Fruit fly (Drosophila melanogaster) whole organism, embryonic: Measurements from ENCODE around the gene Strip.

Source experiments
- Ada2b ChIP-seq: fragments of 200-800 bp; sonication (Bioruptor generic); IDR thresholded peaks from 2 replicates; pipeline ENCODE4 v1.3.6; 2022; ENCODE audit warnings: missing biosample characterization, missing genetic modification characterization
- Blimp-1 ChIP-seq: fragments of 200-800 bp; sonication (Bioruptor generic); optimal IDR thresholded peaks from 3 replicates; lab custom pipeline; 2018; ENCODE audit warnings: missing biosample characterization, missing genetic modification characterization, mild to moderate bottlenecking, moderate library complexity, missing genetic modification reagents
- CG10321 ChIP-seq: fragments of 200-800 bp; sonication (Bioruptor generic); IDR thresholded peaks from 2 replicates; pipeline ENCODE4 v1.3.6; 2022; ENCODE audit warnings: missing biosample characterization, missing genetic modification characterization
- CG11398 ChIP-seq: fragments of 200-800 bp; sonication (Bioruptor generic); optimal IDR thresholded peaks from 2 replicates; lab custom pipeline; 2016; ENCODE audit warnings: missing biosample characterization, missing genetic modification characterization
- CG13424 ChIP-seq: fragments of 200-800 bp; sonication (Bioruptor generic); optimal IDR thresholded peaks from 2 replicates; lab custom pipeline; 2019; ENCODE audit warnings: missing biosample characterization, mild to moderate bottlenecking, missing genetic modification characterization, moderate library complexity
- CG14710 ChIP-seq: fragments of 200-800 bp; sonication (Bioruptor generic); optimal IDR thresholded peaks from 3 replicates; lab custom pipeline; 2019; ENCODE audit warnings: missing biosample characterization, mild to moderate bottlenecking, missing genetic modification characterization, moderate library complexity
- CG15601 ChIP-seq: fragments of 200-800 bp; sonication (Bioruptor generic); optimal IDR thresholded peaks from 3 replicates; lab custom pipeline; 2019; ENCODE audit warnings: missing biosample characterization, mild to moderate bottlenecking, missing genetic modification characterization, moderate library complexity
- CG16779 ChIP-seq: fragments of 200-800 bp; sonication (Bioruptor generic); IDR thresholded peaks from 2 replicates; pipeline ENCODE4 v1.3.6; 2022; ENCODE audit warnings: missing biosample characterization, missing genetic modification characterization
- CG17359 ChIP-seq: fragments of 200-800 bp; sonication (Bioruptor generic); optimal IDR thresholded peaks from 3 replicates; lab custom pipeline; 2018; ENCODE audit warnings: missing biosample characterization, mild to moderate bottlenecking, missing genetic modification characterization, moderate library complexity
- CG17361 ChIP-seq: fragments of 200-800 bp; sonication (Bioruptor generic); IDR thresholded peaks from 3 replicates; pipeline ENCODE4 v1.3.6; 2022; ENCODE audit warnings: missing biosample characterization, missing genetic modification characterization
- CG18619 ChIP-seq: fragments of 200-800 bp; sonication (Bioruptor generic); optimal IDR thresholded peaks from 3 replicates; lab custom pipeline; 2017; ENCODE audit warnings: missing biosample characterization, mild to moderate bottlenecking, missing genetic modification characterization
- CG31224 ChIP-seq: fragments of 200-800 bp; sonication (Bioruptor generic); IDR thresholded peaks from 2 replicates; pipeline ENCODE4 v1.3.6; 2022; ENCODE audit warnings: missing biosample characterization, missing genetic modification characterization
- CG32767 ChIP-seq: fragments of 200-800 bp; sonication (Bioruptor generic); IDR thresholded peaks from 2 replicates; pipeline ENCODE4 v1.3.6; 2022; ENCODE audit warnings: missing biosample characterization, missing genetic modification characterization
- CG4328 ChIP-seq: fragments of 200-800 bp; sonication (Bioruptor generic); optimal IDR thresholded peaks from 3 replicates; lab custom pipeline; 2017; ENCODE audit warnings: missing biosample characterization, missing genetic modification reagents, missing genetic modification characterization
- CG4730 ChIP-seq: fragments of 200-800 bp; sonication (Bioruptor generic); IDR thresholded peaks from 2 replicates; pipeline ENCODE4 v1.3.6; 2022; ENCODE audit warnings: missing biosample characterization, missing genetic modification characterization
- CG4820 ChIP-seq: fragments of 200-800 bp; sonication (Bioruptor generic); optimal IDR thresholded peaks from 3 replicates; lab custom pipeline; 2016; ENCODE audit warnings: missing biosample characterization, missing genetic modification characterization
- CG6689 ChIP-seq: fragments of 200-800 bp; sonication (Bioruptor generic); IDR thresholded peaks from 2 replicates; pipeline ENCODE4 v1.3.6; 2022; ENCODE audit warnings: missing biosample characterization, missing genetic modification characterization
- CG7556 ChIP-seq: fragments of 200-800 bp; sonication (Bioruptor generic); optimal IDR thresholded peaks from 2 replicates; lab custom pipeline; 2017; ENCODE audit warnings: missing biosample characterization, mild to moderate bottlenecking, missing genetic modification characterization
- CG8765 ChIP-seq: fragments of 200-800 bp; sonication (Bioruptor generic); IDR thresholded peaks from 2 replicates; pipeline ENCODE4 v1.3.6; 2022; ENCODE audit warnings: missing biosample characterization, missing genetic modification characterization
- CG9609 ChIP-seq: fragments of 200-800 bp; sonication (Bioruptor generic); optimal IDR thresholded peaks from 3 replicates; lab custom pipeline; 2016; ENCODE audit warnings: missing biosample characterization, missing genetic modification characterization
- CG9932 ChIP-seq: fragments of 200-800 bp; sonication (Bioruptor generic); IDR thresholded peaks from 2 replicates; pipeline ENCODE4 v1.3.6; 2022; ENCODE audit warnings: missing biosample characterization, missing genetic modification characterization
- CkIIα-i1 ChIP-seq: fragments of 200-800 bp; sonication (Bioruptor generic); IDR thresholded peaks from 2 replicates; pipeline ENCODE4 v1.3.6; 2022; ENCODE audit warnings: missing biosample characterization, missing genetic modification characterization
- Drgx ChIP-seq: fragments of 200-800 bp; sonication (Bioruptor generic); IDR thresholded peaks from 2 replicates; pipeline ENCODE4 v1.3.6; 2022; ENCODE audit warnings: missing biosample characterization, missing genetic modification characterization
- E2f1 ChIP-seq: fragments of 200-800 bp; sonication (Bioruptor generic); IDR thresholded peaks from 2 replicates; pipeline ENCODE4 v1.3.6; 2022; ENCODE audit warnings: missing biosample characterization, missing genetic modification characterization
- Fer3 ChIP-seq: fragments of 200-800 bp; sonication (Bioruptor generic); optimal IDR thresholded peaks from 2 replicates; lab custom pipeline; 2018; ENCODE audit warnings: missing biosample characterization, mild to moderate bottlenecking, missing genetic modification characterization, moderate library complexity
- GATAe ChIP-seq: fragments of 200-800 bp; sonication (Bioruptor generic); conservative IDR thresholded peaks from 2 replicates; pipeline ENCODE4 v1.3.6; 2022; ENCODE audit warnings: missing biosample characterization, missing genetic modification characterization
- Gug ChIP-seq: fragments of 200-800 bp; sonication (Bioruptor generic); IDR thresholded peaks from 4 replicates; pipeline ENCODE4 v1.3.6; 2022; ENCODE audit warnings: missing biosample characterization, missing genetic modification characterization
- H2.0 ChIP-seq: fragments of 200-800 bp; sonication (Bioruptor generic); IDR thresholded peaks from 2 replicates; pipeline ENCODE4 v1.3.6; 2022; ENCODE audit warnings: missing biosample characterization, missing genetic modification characterization
- Kr ChIP-seq: fragments of 200-800 bp; sonication (Bioruptor generic); optimal IDR thresholded peaks from 2 replicates; lab custom pipeline; 2017; ENCODE audit warnings: missing biosample characterization, mild to moderate bottlenecking, missing genetic modification characterization
- Meics ChIP-seq: fragments of 200-800 bp; sonication (Bioruptor generic); optimal IDR thresholded peaks from 2 replicates; lab custom pipeline; 2017; ENCODE audit warnings: missing biosample characterization, mild to moderate bottlenecking, missing genetic modification characterization
- Oli ChIP-seq: fragments of 200-800 bp; sonication (Bioruptor generic); optimal IDR thresholded peaks from 2 replicates; lab custom pipeline; 2018; ENCODE audit warnings: missing biosample characterization, mild to moderate bottlenecking, missing genetic modification characterization, moderate library complexity
- Rfx ChIP-seq: fragments of 200-800 bp; sonication (Bioruptor generic); IDR thresholded peaks from 2 replicates; pipeline ENCODE4 v1.3.6; 2022; ENCODE audit warnings: missing biosample characterization, missing genetic modification characterization
- Sry-δ ChIP-seq: fragments of 200-800 bp; sonication (Bioruptor generic); optimal IDR thresholded peaks from 2 replicates; lab custom pipeline; 2016; ENCODE audit warnings: missing biosample characterization, missing genetic modification characterization
- Vsx1 ChIP-seq: fragments of 200-800 bp; sonication (Bioruptor generic); optimal IDR thresholded peaks from 2 replicates; lab custom pipeline; 2017; ENCODE audit warnings: missing biosample characterization, mild to moderate bottlenecking, missing genetic modification characterization, missing genetic modification reagents
- caup ChIP-seq: fragments of 200-800 bp; sonication (Bioruptor generic); optimal IDR thresholded peaks from 3 replicates; lab custom pipeline; 2017; ENCODE audit warnings: missing biosample characterization, mild to moderate bottlenecking, missing genetic modification characterization, moderate library complexity; ENCODE audit not compliant: severe bottlenecking
- crp ChIP-seq, 2 experiments: fragments of 200-800 bp; sonication (Bioruptor generic); optimal IDR thresholded peaks; 2 replicates in 1 of 2; 3 replicates in 1 of 2; lab custom pipeline; 2017; ENCODE audit warnings: missing biosample characterization in 2 of 2, missing genetic modification characterization in 2 of 2, mild to moderate bottlenecking in 1 of 2, moderate library complexity in 1 of 2
- dati ChIP-seq: fragments of 200-800 bp; sonication (Bioruptor generic); IDR thresholded peaks from 2 replicates; pipeline ENCODE4 v1.3.6; 2022; ENCODE audit warnings: missing biosample characterization, missing genetic modification characterization
- dpn ChIP-seq, 2 experiments: fragments of 200-800 bp; sonication (Bioruptor generic); optimal IDR thresholded peaks; 3 replicates each; lab custom pipeline; 2016; ENCODE audit warnings: missing biosample characterization in 2 of 2, missing genetic modification characterization in 2 of 2
- ind ChIP-seq: fragments of 200-800 bp; sonication (Bioruptor generic); optimal IDR thresholded peaks from 3 replicates; lab custom pipeline; 2016; ENCODE audit warnings: missing biosample characterization, missing genetic modification characterization
- kni ChIP-seq: fragments of 200-800 bp; sonication (Bioruptor generic); optimal IDR thresholded peaks from 3 replicates; lab custom pipeline; 2017; ENCODE audit warnings: mild to moderate bottlenecking, missing biosample characterization, missing genetic modification reagents, missing genetic modification characterization
- lilli ChIP-seq: fragments of 200-800 bp; sonication (Bioruptor generic); optimal IDR thresholded peaks from 3 replicates; lab custom pipeline; 2016; ENCODE audit warnings: missing biosample characterization, missing genetic modification characterization
- mirr ChIP-seq: fragments of 200-800 bp; sonication (Bioruptor generic); optimal IDR thresholded peaks from 3 replicates; lab custom pipeline; 2018; ENCODE audit warnings: missing biosample characterization, mild to moderate bottlenecking, missing genetic modification characterization
- odd ChIP-seq: fragments of 200-800 bp; sonication (Bioruptor generic); optimal IDR thresholded peaks from 2 replicates; lab custom pipeline; 2017; ENCODE audit warnings: missing biosample characterization, mild to moderate bottlenecking, missing genetic modification characterization
- otp ChIP-seq: fragments of 200-800 bp; sonication (Bioruptor generic); IDR thresholded peaks from 3 replicates; pipeline ENCODE4, ENCODE4 v1.3.6; 2022; ENCODE audit warnings: missing biosample characterization, missing genetic modification characterization
- peb ChIP-seq: fragments of 200-800 bp; sonication (Bioruptor generic); IDR thresholded peaks from 2 replicates; pipeline ENCODE4 v1.3.6; 2022; ENCODE audit warnings: missing biosample characterization, missing genetic modification characterization
- pzg ChIP-seq: fragments of 200-800 bp; sonication (Bioruptor generic); optimal IDR thresholded peaks from 3 replicates; lab custom pipeline; 2018; ENCODE audit warnings: missing biosample characterization, mild to moderate bottlenecking, missing genetic modification characterization, moderate library complexity
- sd ChIP-seq: fragments of 200-800 bp; sonication (Bioruptor generic); optimal IDR thresholded peaks from 3 replicates; lab custom pipeline; 2018; ENCODE audit warnings: missing biosample characterization, mild to moderate bottlenecking, missing genetic modification characterization, moderate library complexity
- shn ChIP-seq: fragments of 200-800 bp; sonication (Bioruptor generic); optimal IDR thresholded peaks from 3 replicates; lab custom pipeline; 2016; ENCODE audit warnings: missing biosample characterization, missing genetic modification characterization
- sqz ChIP-seq: fragments of 200-800 bp; sonication (Bioruptor generic); optimal IDR thresholded peaks from 3 replicates; lab custom pipeline; 2018; ENCODE audit warnings: missing biosample characterization, mild to moderate bottlenecking, missing genetic modification characterization
- z ChIP-seq: fragments of 200-800 bp; sonication (Bioruptor generic); IDR thresholded peaks from 3 replicates; pipeline ENCODE4 v1.3.6; 2022; ENCODE audit warnings: missing biosample characterization, missing genetic modification characterization
- zf30C ChIP-seq: fragments of 200-800 bp; sonication (Bioruptor generic); optimal IDR thresholded peaks from 3 replicates; lab custom pipeline; 2018; ENCODE audit warnings: missing biosample characterization, mild to moderate bottlenecking, missing genetic modification characterization

The Strip gene

dm6 chr3L:3300345-3300744 is 28.3 kb downstream of the Strip start (continued):
- TF ChIP-seq CkIIα-i1 (no peak), Vsx1 (peak; percentile 23), CG11398 (GFP tag; lab: Kevin White, UChicago) (no peak), crp (GFP tag; optimal IDR thresholded peaks at IDR 0.05; lab: Kevin White, UChicago) (no peak), caup (GFP tag; lab: Kevin White, UChicago) (peak; percentile 28), z (GFP tag; lab: Robert Waterston, UW) (no peak), sqz (GFP tag; lab: Kevin White, UChicago) (peak; percentile 74), Meics (no peak), CG32767 (GFP tag; lab: Robert Waterston, UW) (peak; percentile 55; the same call in 1 of the 2 replicates), Rfx (GFP tag; lab: Robert Waterston, UW) (peak; percentile 71), CG7556 (GFP tag; lab: Kevin White, UChicago) (peak; percentile 53), CG4328 (no peak), Ada2b (GFP tag; lab: Robert Waterston, UW) (peak; percentile 73), CG16779 (GFP tag; lab: Robert Waterston, UW) (no peak), shn (GFP tag; lab: Kevin White, UChicago) (peak; percentile 7), E2f1 (no peak), peb (GFP tag; lab: Robert Waterston, UW) (0 out of 2 replicates have a peak, but pooled peaks have one; percentile 10), CG4730 (GFP tag; lab: Robert Waterston, UW) (peak; percentile 65), dpn (GFP tag; optimal IDR thresholded peaks at IDR 0.05; lab: Kevin White, UChicago) (peak; percentile 20 to 58), H2.0 (GFP tag; lab: Robert Waterston, UW) (peak; percentile 71), dati (GFP tag; lab: Robert Waterston, UW) (peak; percentile 28; the same call in 1 of the 2 replicates), CG9609 (GFP tag; lab: Kevin White, UChicago) (no peak), CG6689 (GFP tag; lab: Robert Waterston, UW) (peak; percentile 77), CG17359 (tag; lab: Kevin White, UChicago) (peak; percentile 84), CG10321 (GFP tag; lab: Robert Waterston, UW) (no peak), CG17361 (GFP tag; lab: Robert Waterston, UW) (peak; percentile 62; the same call in 2 of the 3 replicates), CG18619 (GFP tag; lab: Kevin White, UChicago) (peak; percentile 1), Kr (no peak), CG13424 (peak; percentile 55), GATAe (GFP tag; lab: Robert Waterston, UW) (no peak), kni (peak; percentile 11), mirr (GFP tag; lab: Kevin White, UChicago) (no peak), ind (peak; percentile 69), sd (tag; lab: Kevin White, UChicago) (no peak), Drgx (GFP tag; lab: Robert Waterston, UW) (peak; percentile 33; the same call in 1 of the 2 replicates), CG4820 (GFP tag; lab: Kevin White, UChicago) (peak; percentile 62), CG14710 (tag; lab: Kevin White, UChicago) (peak; percentile 60), otp (GFP tag; lab: Robert Waterston, UW) (peak; percentile 62; the same call in 2 of the 3 replicates), odd (GFP tag; lab: Kevin White, UChicago) (no peak), CG15601 (tag; lab: Kevin White, UChicago) (peak; percentile 29), Fer3 (peak; percentile 64), CG9932 (GFP tag; lab: Robert Waterston, UW) (no peak; the same call in 1 of the 2 replicates), CG8765 (no peak), Sry-δ (peak; percentile 15), pzg (GFP tag; lab: Kevin White, UChicago) (no peak), CG31224 (GFP tag; lab: Robert Waterston, UW) (peak; percentile 44; the same call in 1 of the 2 replicates), Oli (tag; lab: Kevin White, UChicago) (peak; percentile 44), lilli (GFP tag; lab: Kevin White, UChicago) (no peak), zf30C (GFP tag; lab: Kevin White, UChicago) (no peak), Gug (0 out of 4 replicates have a peak, but pooled peaks have one; percentile 10), Blimp-1 (GFP tag; lab: Kevin White, UChicago) (peak; percentile 78)
